Fruit fly (Drosophila melanogaster): Measurements from ENCODE around the gene mnd.

The mnd gene

DNA sequence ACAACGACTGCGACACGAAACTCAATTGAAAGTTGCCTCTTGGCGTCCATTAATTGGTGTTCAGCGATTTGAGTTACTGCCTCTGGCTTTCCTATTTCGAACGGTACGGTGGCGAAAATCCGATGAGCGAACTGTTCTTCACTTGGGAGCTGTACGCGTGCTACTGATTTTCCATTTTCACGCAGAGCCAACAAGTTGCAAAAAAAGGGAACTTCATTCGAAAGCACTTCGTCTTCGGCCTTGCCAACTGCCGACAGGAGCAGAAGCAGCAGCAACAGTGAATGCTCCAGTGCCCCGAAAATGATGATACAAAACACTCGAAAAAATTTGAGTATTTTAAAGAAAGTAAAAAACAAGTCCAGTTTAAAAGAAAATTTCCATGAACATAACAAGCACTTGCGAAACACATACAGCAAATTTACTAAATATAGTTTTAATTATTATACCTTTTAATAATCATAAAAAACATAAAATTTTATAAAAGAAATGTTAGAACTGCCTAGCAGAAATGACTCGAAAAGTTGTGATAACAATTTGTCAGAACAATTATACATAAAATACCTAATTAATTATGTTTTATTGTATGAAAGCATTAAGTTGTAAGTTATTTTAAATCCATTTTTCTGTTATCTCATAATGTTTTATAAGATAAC, 49.3 kb downstream of the mnd start:
- TF ChIP-seq CG34367 (tag; optimal IDR thresholded peaks at IDR 0.05), result no peak
- peak; percentile 51 for TF ChIP-seq CG8159 (tag; optimal IDR thresholded peaks at IDR 0.05)
- TF ChIP-seq CG15710 (tag; optimal IDR thresholded peaks at IDR 0.05), result peak; percentile 25
- TF ChIP-seq CG14655 (GFP tag; optimal IDR thresholded peaks at IDR 0.05), result peak; percentile 19
- no peak for TF ChIP-seq CG17806 (tag; optimal IDR thresholded peaks at IDR 0.05)
- TF ChIP-seq CG13204 (GFP tag; optimal IDR thresholded peaks at IDR 0.05), result no peak

DNA sequence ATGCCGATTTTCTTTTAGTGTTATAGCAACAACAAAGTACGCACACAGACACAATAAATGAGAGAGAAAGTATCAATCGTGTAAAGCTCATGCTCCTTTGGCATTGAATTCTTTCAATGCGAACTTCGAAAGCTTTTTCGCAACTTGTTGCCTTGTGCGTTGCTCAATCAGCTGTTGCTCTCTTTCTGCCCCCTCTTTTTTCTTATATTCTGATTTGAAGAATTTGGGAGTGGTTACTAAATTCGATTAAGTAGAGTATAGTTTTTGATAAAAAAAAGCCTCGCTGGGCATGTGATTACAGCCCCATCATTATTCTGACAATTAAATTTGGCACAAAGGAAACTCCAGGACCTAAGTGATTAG, 49.8 kb downstream of the mnd start:
- TF ChIP-seq CG13204 (GFP tag; optimal IDR thresholded peaks at IDR 0.05) (no peak), CG8301 (tag; optimal IDR thresholded peaks at IDR 0.05) (no peak), CG10348 (GFP tag; IDR thresholded peaks at IDR 0.05) (no peak), CG14655 (GFP tag; optimal IDR thresholded peaks at IDR 0.05) (no peak), CG9948 (tag; optimal IDR thresholded peaks at IDR 0.05) (no peak), CG15710 (tag; optimal IDR thresholded peaks at IDR 0.05) (no peak), CG4496 (GFP tag; IDR thresholded peaks at IDR 0.05) (no peak), CG8159 (tag; optimal IDR thresholded peaks at IDR 0.05) (no peak), CG17806 (tag; optimal IDR thresholded peaks at IDR 0.05) (no peak), Pif1A (GFP tag; optimal IDR thresholded peaks at IDR 0.05) (no peak), D1 (tag; optimal IDR thresholded peaks at IDR 0.05) (no peak), rn (GFP tag; IDR thresholded peaks at IDR 0.05) (no peak)

dm6 chr3L:15035585-15035984, 50.7 kb downstream of the mnd start:
- TF ChIP-seq CG9948 (tag; optimal IDR thresholded peaks at IDR 0.05), result no peak
- TF ChIP-seq CG8301 (tag; optimal IDR thresholded peaks at IDR 0.05), result no peak
- no peak for TF ChIP-seq EcR (GFP tag; optimal IDR thresholded peaks at IDR 0.05)
- no peak for TF ChIP-seq rn (GFP tag; IDR thresholded peaks at IDR 0.05)
- no peak for TF ChIP-seq Ets98B (GFP tag; IDR thresholded peaks at IDR 0.05)
- TF ChIP-seq Pif1B (GFP tag; optimal IDR thresholded peaks at IDR 0.05), result no peak
- TF ChIP-seq CG34367 (tag; optimal IDR thresholded peaks at IDR 0.05), result no peak
- TF ChIP-seq Snoo (tag; optimal IDR thresholded peaks at IDR 0.05), result no peak
- no peak for TF ChIP-seq D1 (tag; optimal IDR thresholded peaks at IDR 0.05)
- no peak for TF ChIP-seq CG13204 (GFP tag; optimal IDR thresholded peaks at IDR 0.05)
- peak; percentile 5 for TF ChIP-seq Pif1A (GFP tag; optimal IDR thresholded peaks at IDR 0.05)
- no peak for TF ChIP-seq CG17806 (tag; optimal IDR thresholded peaks at IDR 0.05)
- TF ChIP-seq fd96Ca (GFP tag; IDR thresholded peaks at IDR 0.05), result no peak
- TF ChIP-seq CG15710 (tag; optimal IDR thresholded peaks at IDR 0.05), result no peak
- no peak for TF ChIP-seq gl (tag; optimal IDR thresholded peaks at IDR 0.05)
- peak; percentile 41 for TF ChIP-seq CG8159 (tag; optimal IDR thresholded peaks at IDR 0.05)
- no peak for TF ChIP-seq CG12605 (GFP tag; IDR thresholded peaks at IDR 0.05)
- TF ChIP-seq CG14655 (GFP tag; optimal IDR thresholded peaks at IDR 0.05), result peak; percentile 31

DNA sequence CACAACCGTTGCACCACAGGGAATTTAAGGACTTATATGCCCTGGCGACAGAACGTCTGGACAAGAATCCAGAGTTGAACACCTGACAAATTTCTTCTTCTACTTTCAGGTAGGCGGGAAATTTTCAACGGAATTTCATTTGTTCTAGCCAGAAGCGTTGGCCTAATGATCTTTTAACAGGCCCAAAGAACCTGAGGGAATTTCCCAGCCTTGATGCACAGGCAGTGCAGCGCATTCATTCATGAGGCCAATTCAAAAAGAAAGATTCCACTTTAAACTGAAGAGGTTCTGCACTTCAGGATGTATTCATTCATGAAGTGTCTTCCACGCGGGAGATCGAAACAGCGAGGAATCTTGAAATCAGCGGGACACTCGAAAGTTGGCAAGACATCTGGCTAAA, 54.6 kb downstream of the mnd start:
- TF ChIP-seq EcR (GFP tag; optimal IDR thresholded peaks at IDR 0.05) (no peak), Pif1A (GFP tag; optimal IDR thresholded peaks at IDR 0.05) (no peak), CG15710 (tag; optimal IDR thresholded peaks at IDR 0.05) (no peak), CG13204 (GFP tag; optimal IDR thresholded peaks at IDR 0.05) (no peak), CG10348 (GFP tag; IDR thresholded peaks at IDR 0.05) (no peak), CG9948 (tag; optimal IDR thresholded peaks at IDR 0.05) (no peak), Ets98B (GFP tag; IDR thresholded peaks at IDR 0.05) (no peak), CG8159 (tag; optimal IDR thresholded peaks at IDR 0.05) (no peak), rn (GFP tag; IDR thresholded peaks at IDR 0.05) (no peak), CG4496 (GFP tag; IDR thresholded peaks at IDR 0.05) (no peak), CG12605 (GFP tag; IDR thresholded peaks at IDR 0.05) (no peak), CG14655 (GFP tag; optimal IDR thresholded peaks at IDR 0.05) (no peak), Snoo (tag; optimal IDR thresholded peaks at IDR 0.05) (no peak), CG34367 (tag; optimal IDR thresholded peaks at IDR 0.05) (no peak), CG8301 (tag; optimal IDR thresholded peaks at IDR 0.05) (no peak)

DNA sequence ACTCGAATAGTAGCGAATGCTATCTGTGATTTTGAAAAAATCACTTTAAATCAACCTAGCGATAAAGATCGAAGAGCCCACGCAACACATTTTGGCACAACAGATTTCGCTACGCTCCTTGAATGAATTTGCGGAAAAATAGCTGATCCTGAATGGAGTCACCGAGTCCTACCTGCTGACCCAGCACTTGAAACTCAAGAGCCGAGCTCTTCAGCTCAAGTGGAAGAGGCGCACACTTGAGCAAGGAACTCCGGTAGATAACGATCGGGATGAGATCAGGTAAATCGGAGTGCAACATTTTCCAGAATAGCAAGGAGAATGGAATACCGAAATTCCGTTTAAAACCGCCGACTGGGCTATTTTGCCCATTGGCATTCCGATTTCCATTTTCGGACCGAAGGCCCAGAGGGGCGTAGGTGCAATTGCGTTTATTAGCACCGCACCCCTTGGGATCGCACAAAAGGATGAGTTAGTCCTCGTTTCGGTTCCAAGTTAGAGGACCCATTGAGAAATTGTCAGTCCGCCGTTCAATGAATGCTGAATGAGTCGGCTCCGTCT, 55.5 kb downstream of the mnd start:
- no peak for TF ChIP-seq CG10348 (GFP tag; IDR thresholded peaks at IDR 0.05)
- TF ChIP-seq CG8159 (tag; optimal IDR thresholded peaks at IDR 0.05), result no peak
- no peak for TF ChIP-seq EcR (GFP tag; optimal IDR thresholded peaks at IDR 0.05)
- TF ChIP-seq CG9948 (tag; optimal IDR thresholded peaks at IDR 0.05), result no peak
- TF ChIP-seq rn (GFP tag; IDR thresholded peaks at IDR 0.05), result no peak
- no peak for TF ChIP-seq gl (tag; optimal IDR thresholded peaks at IDR 0.05)
- TF ChIP-seq Pif1A (GFP tag; optimal IDR thresholded peaks at IDR 0.05), result no peak
- no peak for TF ChIP-seq CG12605 (GFP tag; IDR thresholded peaks at IDR 0.05)
- no peak for TF ChIP-seq CG13204 (GFP tag; optimal IDR thresholded peaks at IDR 0.05)
